Fruit fly (Drosophila melanogaster) whole organism: ENCODE data around the gene PIP82.

Experiments used
- CG8478 ChIP-seq: fragments of >200 bp; optimal IDR thresholded peaks from 2 replicates; lab custom pipeline; 2018; ENCODE audit warnings: inconsistent platforms
- Dll ChIP-seq: fragments of >200 bp; optimal IDR thresholded peaks from 2 replicates; lab custom pipeline; 2017
- EcR ChIP-seq, 2 experiments: fragments of >200 bp; optimal IDR thresholded peaks; 2 replicates each; lab custom pipeline; 2017; ENCODE audit warnings: missing biosample characterization in 2 of 2, missing genetic modification characterization in 2 of 2, missing genetic modification reagents in 2 of 2
- psq ChIP-seq: fragments of >200 bp; optimal IDR thresholded peaks from 2 replicates; lab custom pipeline; 2017
- usp ChIP-seq: fragments of >200 bp; optimal IDR thresholded peaks from 2 replicates; lab custom pipeline; 2017; ENCODE audit warnings: missing biosample characterization, missing genetic modification characterization, mixed read lengths

DNA sequence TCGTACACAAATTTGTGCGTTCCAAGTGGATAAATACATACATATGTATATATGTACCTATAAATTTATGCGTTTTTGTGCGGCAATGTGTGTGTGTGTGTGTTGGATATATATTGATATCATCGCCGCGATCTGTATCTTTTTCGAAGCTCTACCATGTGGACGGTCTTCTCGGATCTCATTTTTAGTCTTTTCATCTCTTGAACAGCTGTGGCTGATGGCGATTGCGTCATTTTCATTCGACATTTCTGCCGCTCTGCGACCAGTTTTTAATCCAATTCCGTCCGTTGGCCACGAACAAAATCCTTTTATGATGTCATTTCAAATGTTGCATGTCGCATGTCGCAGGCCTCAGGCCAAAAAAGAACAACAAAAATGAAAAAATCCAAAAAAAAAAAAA, 9.0 kb downstream of the PIP82 start:
- TF ChIP-seq CG8478 (lab: Kevin White, UChicago) (no peak), psq (no peak), Dll (no peak), usp (GFP tag; lab: Kevin White, UChicago) (no peak), EcR (GFP tag; optimal IDR thresholded peaks at IDR 0.05; lab: Kevin White, UChicago) (no peak)
